Fruit fly (Drosophila melanogaster): ENCODE data around the gene Noc1.

The Noc1 gene

DNA sequence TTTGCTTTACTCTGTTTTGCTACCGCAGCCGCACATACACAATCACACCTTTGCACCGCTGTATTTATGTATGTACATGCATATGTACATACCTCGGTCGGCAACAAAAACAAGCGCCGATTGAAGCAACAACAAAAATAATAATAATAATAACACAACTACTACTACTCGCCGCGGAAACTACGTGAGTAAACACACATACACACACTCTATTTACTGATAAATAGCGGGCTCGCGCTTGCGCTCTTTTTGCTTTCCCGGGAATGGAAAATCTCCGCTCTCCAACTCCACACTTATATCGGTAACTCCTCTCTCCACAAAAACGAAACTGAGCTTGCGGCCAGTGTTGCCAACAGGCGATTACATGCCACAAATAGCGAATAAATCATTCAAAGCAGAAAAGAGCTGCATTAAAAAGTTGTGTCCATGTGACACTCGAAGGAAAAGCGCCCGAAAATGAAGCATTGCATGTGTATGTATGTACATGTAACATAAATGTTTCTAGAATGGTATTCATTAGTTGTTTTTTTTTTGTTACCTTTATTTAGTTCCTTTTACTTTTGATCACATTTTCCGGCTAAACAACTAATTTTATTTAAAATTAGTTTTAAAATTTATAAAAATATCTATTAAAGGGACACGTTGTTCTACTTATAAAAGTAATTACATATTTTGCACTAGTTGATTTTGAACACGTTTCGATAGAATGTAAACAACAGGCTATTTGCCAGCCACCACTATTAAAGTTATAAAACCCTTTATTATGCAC, 44.2 kb downstream of the Noc1 start (continued):
- TF ChIP-seq CG12071 (GFP tag; optimal IDR thresholded peaks at IDR 0.05): peak; percentile 80
- TF ChIP-seq CG30020 (tag; optimal IDR thresholded peaks at IDR 0.05): no peak
- TF ChIP-seq Mad (GFP tag; optimal IDR thresholded peaks at IDR 0.05): peak; percentile 7
- TF ChIP-seq Max (GFP tag; optimal IDR thresholded peaks at IDR 0.05): peak; percentile 49
- TF ChIP-seq Stat92E (GFP tag; optimal IDR thresholded peaks at IDR 0.05): peak in 1 of 3 experiments; percentile 15
- TF ChIP-seq CG6689 (GFP tag; IDR thresholded peaks at IDR 0.05): peak; percentile 61
- TF ChIP-seq CG32532 (GFP tag; IDR thresholded peaks at IDR 0.05): peak; percentile 38; the same call in 1 of the 2 replicates
- TF ChIP-seq CG18262 (tag; optimal IDR thresholded peaks at IDR 0.05): peak; percentile 30
- TF ChIP-seq ems (GFP tag; optimal IDR thresholded peaks at IDR 0.05): peak; percentile 15
- no peak for TF ChIP-seq ssp (GFP tag; IDR thresholded peaks at IDR 0.05)
- TF ChIP-seq CG8290 (GFP tag; optimal IDR thresholded peaks at IDR 0.05): peak; percentile 43
- TF ChIP-seq CG8290 (tag; optimal IDR thresholded peaks at IDR 0.05): peak; percentile 87 to 88
- TF ChIP-seq zfh1 (GFP tag; IDR thresholded peaks at IDR 0.05): peak; percentile 77
- TF ChIP-seq CG6254 (GFP tag; optimal IDR thresholded peaks at IDR 0.05): peak; percentile 61
- no peak for TF ChIP-seq sr (GFP tag; IDR thresholded peaks at IDR 0.05)
- peak; percentile 63 for TF ChIP-seq gem (tag; optimal IDR thresholded peaks at IDR 0.05)
- peak; percentile 53; the same call in 1 of the 2 replicates for TF ChIP-seq CG13287 (GFP tag; IDR thresholded peaks at IDR 0.05; ENCODE audit: partially characterized antibody)
- peak; percentile 25 for TF ChIP-seq phol (tag; optimal IDR thresholded peaks at IDR 0.05)
- peak; percentile 84 for TF ChIP-seq Hey (tag; optimal IDR thresholded peaks at IDR 0.05)
- TF ChIP-seq Jarid2 (GFP tag; optimal IDR thresholded peaks at IDR 0.05): no peak
- no peak for TF ChIP-seq Dip2 (GFP tag; IDR thresholded peaks at IDR 0.05)
- TF ChIP-seq ap (GFP tag; IDR thresholded peaks at IDR 0.05): no peak
- no peak for TF ChIP-seq CG32772 (GFP tag; IDR thresholded peaks at IDR 0.05)
- TF ChIP-seq danr (GFP tag; IDR thresholded peaks at IDR 0.05): peak; percentile 20; the same call in 1 of the 2 replicates
- no peak for TF ChIP-seq CG8478 (optimal IDR thresholded peaks at IDR 0.05)
- TF ChIP-seq toy (GFP tag; IDR thresholded peaks at IDR 0.05): no peak
- no peak for TF ChIP-seq bowl (GFP tag; IDR thresholded peaks at IDR 0.05)
- TF ChIP-seq CG13123 (GFP tag; optimal IDR thresholded peaks at IDR 0.05): peak; percentile 68
- TF ChIP-seq BEAF-32 (GFP tag; optimal IDR thresholded peaks at IDR 0.05): no peak
- peak; percentile 35 for TF ChIP-seq Antp (GFP tag; optimal IDR thresholded peaks at IDR 0.05)
- TF ChIP-seq Ssrp (tag; optimal IDR thresholded peaks at IDR 0.05): peak; percentile 2
- peak; percentile 76 for TF ChIP-seq CG18619 (GFP tag; optimal IDR thresholded peaks at IDR 0.05)
- TF ChIP-seq ara (GFP tag; IDR thresholded peaks at IDR 0.05): peak; percentile 76
- no peak for TF ChIP-seq hth (optimal IDR thresholded peaks at IDR 0.05)
- TF ChIP-seq nerfin-2 (GFP tag; IDR thresholded peaks at IDR 0.05; ENCODE audit: partially characterized antibody): no peak
- peak; percentile 69 for TF ChIP-seq NC2α (GFP tag; optimal IDR thresholded peaks at IDR 0.05)
- peak; percentile 65; the same call in 1 of the 2 replicates for TF ChIP-seq Rfx (GFP tag; IDR thresholded peaks at IDR 0.05)
- peak; percentile 77 to 78 for TF ChIP-seq Trl (optimal IDR thresholded peaks at IDR 0.05)
- peak; percentile 59 for TF ChIP-seq Trl (GFP tag; optimal IDR thresholded peaks at IDR 0.05)
- TF ChIP-seq CG14710 (tag; optimal IDR thresholded peaks at IDR 0.05): peak; percentile 65
- TF ChIP-seq Hr3 (GFP tag; optimal IDR thresholded peaks at IDR 0.05): peak; percentile 19
- peak; percentile 74 for TF ChIP-seq CG8089 (GFP tag; optimal IDR thresholded peaks at IDR 0.05)
- peak; percentile 77 for TF ChIP-seq CG9727 (GFP tag; optimal IDR thresholded peaks at IDR 0.05)
- peak; percentile 92 for TF ChIP-seq B-H2 (GFP tag; optimal IDR thresholded peaks at IDR 0.05)
- peak; percentile 12; the same call in 1 of the 3 replicates for TF ChIP-seq CG34224 (GFP tag; IDR thresholded peaks at IDR 0.05; ENCODE audit: partially characterized antibody)
- TF ChIP-seq zfh2 (GFP tag; optimal IDR thresholded peaks at IDR 0.05): no peak
- peak; percentile 68; the same call in 1 of the 2 replicates for TF ChIP-seq CG1024 (GFP tag; IDR thresholded peaks at IDR 0.05)
- TF ChIP-seq grn (GFP tag; optimal IDR thresholded peaks at IDR 0.05): peak; percentile 73
- peak; percentile 66 for TF ChIP-seq tap (tag; optimal IDR thresholded peaks at IDR 0.05)
- TF ChIP-seq CG13894 (tag; optimal IDR thresholded peaks at IDR 0.05): peak; percentile 81
